Worm (Caenorhabditis elegans) whole organism, L4 larva: ENCODE results near the gene atg-10.

Experiments used
- F10B5.3 ChIP-seq: sonication (generic microtip); optimal IDR thresholded peaks from 2 replicates; lab custom pipeline; 2016; ENCODE audit warnings: mild to moderate bottlenecking, missing genetic modification characterization, missing compliant biosample characterization
- T26A8.4 ChIP-seq: fragments of 200-800 bp; sonication (Bioruptor generic); IDR thresholded peaks from 2 replicates; pipeline ENCODE4 v1.3.6; 2022; ENCODE audit warnings: missing genetic modification characterization, missing compliant biosample characterization
- ama-1 ChIP-seq: fragments of 150-350 bp; optimal IDR thresholded peaks from 2 replicates; lab custom pipeline; 2014; ENCODE audit warnings: inconsistent platforms, mixed read lengths
- ceh-82 ChIP-seq: sonication (generic microtip); optimal IDR thresholded peaks from 2 replicates; lab custom pipeline; 2017; ENCODE audit warnings: missing biosample characterization, missing genetic modification characterization
- ctbp-1 ChIP-seq: fragments of 200-800 bp; sonication (Bioruptor generic); IDR thresholded peaks from 2 replicates; pipeline ENCODE4 v1.3.6; 2022; ENCODE audit warnings: missing genetic modification reagents, missing genetic modification characterization, missing compliant biosample characterization
- fos-1 ChIP-seq: fragments of 150-350 bp; optimal IDR thresholded peaks from 2 replicates; lab custom pipeline; 2014; ENCODE audit warnings: missing biosample characterization, missing genetic modification characterization
- mep-1 ChIP-seq: fragments of 150-350 bp; sonication (generic microtip); optimal IDR thresholded peaks from 3 replicates; lab custom pipeline; 2014; ENCODE audit warnings: missing biosample characterization, missing genetic modification characterization
- nhr-237 ChIP-seq: sonication (generic microtip); optimal IDR thresholded peaks from 2 replicates; lab custom pipeline; 2017; ENCODE audit warnings: missing biosample characterization, missing genetic modification characterization
- snpc-4 ChIP-seq: fragments of 150-350 bp; optimal IDR thresholded peaks from 2 replicates; lab custom pipeline; 2014; ENCODE audit warnings: missing biosample characterization, missing genetic modification characterization
- spr-1 ChIP-seq: sonication (generic microtip); optimal IDR thresholded peaks from 2 replicates; lab custom pipeline; 2016; ENCODE audit warnings: mild to moderate bottlenecking, missing genetic modification characterization, missing compliant biosample characterization
- zag-1 ChIP-seq: fragments of 150-350 bp; optimal IDR thresholded peaks from 2 replicates; lab custom pipeline; 2014; ENCODE audit warnings: missing biosample characterization, missing genetic modification characterization
- ztf-11 ChIP-seq: fragments of 150-350 bp; optimal IDR thresholded peaks from 2 replicates; lab custom pipeline; 2014; ENCODE audit warnings: missing biosample characterization, missing genetic modification characterization

DNA sequence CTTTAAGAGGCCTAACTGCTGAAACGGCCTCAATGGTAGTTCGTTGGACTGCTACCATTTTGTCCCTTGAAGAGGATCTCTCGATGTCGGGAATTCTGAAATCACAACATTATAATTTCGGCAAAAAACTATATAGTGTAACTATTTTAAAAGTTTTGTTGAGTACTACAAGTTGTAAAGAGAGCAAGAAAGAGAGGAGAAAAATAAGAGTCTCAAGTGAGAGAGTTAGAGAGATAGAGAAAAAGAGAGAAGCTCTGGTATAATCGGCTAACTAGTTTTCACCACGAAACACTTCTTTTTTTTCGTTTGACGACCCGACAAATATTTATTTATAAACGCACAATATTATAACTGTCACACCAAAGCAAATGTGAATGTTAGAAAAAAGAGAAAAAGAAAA lies 21.3 kb upstream of the atg-10 start, which contains the start of gene vab-9:
- no peak for TF ChIP-seq mep-1 (tag; lab: Kevin White, UChicago)
- TF ChIP-seq F10B5.3 = no peak
- no peak for TF ChIP-seq T26A8.4 (GFP tag; lab: Robert Waterston, UW)
- TF ChIP-seq spr-1 = no peak
- no peak for TF ChIP-seq snpc-4 (tag; lab: Kevin White, UChicago)
- TF ChIP-seq ama-1 = no peak
- TF ChIP-seq ztf-11 (tag; lab: Kevin White, UChicago) = no peak
- no peak for TF ChIP-seq nhr-237 (tag; lab: Kevin White, UChicago)
- no peak for TF ChIP-seq ceh-82 (tag; lab: Kevin White, UChicago)
- no peak for TF ChIP-seq ctbp-1 (GFP tag; lab: Robert Waterston, UW)
- no peak for TF ChIP-seq fos-1 (tag; lab: Kevin White, UChicago)
- no peak for TF ChIP-seq zag-1 (tag; lab: Kevin White, UChicago)
